Fruit fly (Drosophila melanogaster) Kc167 (cell line): Measurements from ENCODE around the gene CG43085.

Experiments
- Myc ChIP-seq: fragments of >200 bp; optimal IDR thresholded peaks from 2 replicates; lab custom pipeline; 2017; ENCODE audit warnings: missing external identifiers
- h ChIP-seq: fragments of >200 bp; optimal IDR thresholded peaks from 3 replicates; lab custom pipeline; 2018; ENCODE audit warnings: missing external identifiers
- insv ChIP-seq: fragments of >200 bp; optimal IDR thresholded peaks from 3 replicates; lab custom pipeline; 2018; ENCODE audit warnings: missing external identifiers
- psq ChIP-seq: fragments of >200 bp; optimal IDR thresholded peaks from 2 replicates; lab custom pipeline; 2017; ENCODE audit warnings: missing external identifiers
- ttk ChIP-seq: sonication (Bioruptor generic); optimal IDR thresholded peaks from 2 replicates; lab custom pipeline; 2017; ENCODE audit warnings: missing external identifiers

dm6 chr3L:17613292-17613734 lies 33.2 kb downstream of the CG43085 start:
- TF ChIP-seq insv (lab: Kevin White, UChicago) (no peak), psq (lab: Kevin White, UChicago) (no peak), ttk (lab: Kevin White, UChicago) (no peak), Myc (lab: Kevin White, UChicago) (no peak), h (no peak)
